Fruit fly (Drosophila melanogaster): ENCODE results near the gene p53.
A peak's percentile ranks its signal among the peaks of the same experiment; 100 is the strongest.

Gene p53

DNA sequence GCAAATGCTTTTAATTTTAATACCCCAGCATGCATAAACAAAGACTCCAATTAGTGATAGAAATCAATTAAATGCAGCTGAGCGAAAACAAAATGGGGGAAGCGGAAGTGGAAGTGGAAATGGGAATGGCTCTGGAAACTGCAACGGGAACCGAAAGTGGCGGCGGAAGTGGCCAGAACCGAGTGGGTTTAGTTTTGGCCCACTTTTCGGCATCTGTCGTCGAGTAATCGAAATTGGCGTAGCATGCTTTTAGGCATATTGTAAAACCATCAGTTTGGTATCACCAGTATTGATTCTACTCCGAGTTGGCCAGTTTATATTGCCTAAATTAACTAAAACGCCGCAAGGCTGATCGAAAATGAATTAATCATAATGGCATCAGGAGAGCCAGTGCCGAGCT lies 49.7 kb downstream of the p53 start (continued):
- TF ChIP-seq CG34224 (GFP tag; IDR thresholded peaks at IDR 0.05; ENCODE audit: partially characterized antibody) (no peak), caup (GFP tag; optimal IDR thresholded peaks at IDR 0.05; ENCODE audit: severe bottlenecking) (peak; percentile 2), Atf3 (GFP tag; optimal IDR thresholded peaks at IDR 0.05) (no peak), CG11093 (GFP tag; IDR thresholded peaks at IDR 0.05) (no peak), H2.0 (GFP tag; IDR thresholded peaks at IDR 0.05) (peak; percentile 27; the same call in 1 of the 2 replicates), Asciz (GFP tag; optimal IDR thresholded peaks at IDR 0.05) (no peak), fu2 (GFP tag; optimal IDR thresholded peaks at IDR 0.05) (no peak), CG4282 (GFP tag; optimal IDR thresholded peaks at IDR 0.05) (no peak), gt (GFP tag; IDR thresholded peaks at IDR 0.05) (no peak), pfk (GFP tag; optimal IDR thresholded peaks at IDR 0.05) (no peak), btn (GFP tag; optimal IDR thresholded peaks at IDR 0.05) (no peak), CG10366 (GFP tag; IDR thresholded peaks at IDR 0.05) (peak; percentile 21; the same call in 1 of the 2 replicates), CG7928 (GFP tag; optimal IDR thresholded peaks at IDR 0.05) (no peak), lab (GFP tag; optimal IDR thresholded peaks at IDR 0.05) (no peak), lola (GFP tag; optimal IDR thresholded peaks at IDR 0.05) (no peak), vvl (GFP tag; IDR thresholded peaks at IDR 0.05) (peak; percentile 10; the same call in 1 of the 2 replicates), crp (GFP tag; optimal IDR thresholded peaks at IDR 0.05) (no peak), CG1529 (GFP tag; optimal IDR thresholded peaks at IDR 0.05) (no peak), Xrp1 (GFP tag; IDR thresholded peaks at IDR 0.05) (no peak), ttk (GFP tag; IDR thresholded peaks at IDR 0.05) (peak; percentile 45), hkb (optimal IDR thresholded peaks at IDR 0.05) (no peak), hkb (GFP tag; IDR thresholded peaks at IDR 0.05) (no peak), dpn (GFP tag; optimal IDR thresholded peaks at IDR 0.05) (no peak), sr (GFP tag; IDR thresholded peaks at IDR 0.05) (0 out of 3 replicates have a peak, but pooled peaks have one; percentile 29), Deaf1 (tag; optimal IDR thresholded peaks at IDR 0.05) (no peak), her (GFP tag; optimal IDR thresholded peaks at IDR 0.05) (no peak), BtbVII (GFP tag; optimal IDR thresholded peaks at IDR 0.05) (no peak), CG31365 (tag; optimal IDR thresholded peaks at IDR 0.05) (no peak), CG17359 (tag; optimal IDR thresholded peaks at IDR 0.05) (no peak), CG4820 (GFP tag; optimal IDR thresholded peaks at IDR 0.05) (no peak), Doc2 (GFP tag; IDR thresholded peaks at IDR 0.05) (no peak), Usf (GFP tag; optimal IDR thresholded peaks at IDR 0.05) (no peak), Fer3 (tag; optimal IDR thresholded peaks at IDR 0.05) (no peak), CG10321 (GFP tag; IDR thresholded peaks at IDR 0.05) (0 out of 2 replicates have a peak, but pooled peaks have one; percentile 18), CG13123 (GFP tag; optimal IDR thresholded peaks at IDR 0.05) (no peak), sug (tag; optimal IDR thresholded peaks at IDR 0.05) (no peak), Aef1 (GFP tag; IDR thresholded peaks at IDR 0.05) (no peak), corto (GFP tag; optimal IDR thresholded peaks at IDR 0.05) (no peak), repo (GFP tag; optimal IDR thresholded peaks at IDR 0.05) (no peak), tx (GFP tag; optimal IDR thresholded peaks at IDR 0.05) (no peak), Optix (GFP tag; IDR thresholded peaks at IDR 0.05) (no peak), CG17829 (tag; optimal IDR thresholded peaks at IDR 0.05) (no peak), Trl (optimal IDR thresholded peaks at IDR 0.05) (no peak), Trl (GFP tag; optimal IDR thresholded peaks at IDR 0.05) (no peak), CG15696 (tag; optimal IDR thresholded peaks at IDR 0.05) (no peak), Nf-YA (GFP tag; IDR thresholded peaks at IDR 0.05) (no peak), cato (GFP tag; optimal IDR thresholded peaks at IDR 0.05; ENCODE audit: borderline replicate concordance) (no peak), Scr (GFP tag; IDR thresholded peaks at IDR 0.05; ENCODE audit: partially characterized antibody) (no peak), bowl (GFP tag; IDR thresholded peaks at IDR 0.05) (no peak), bigmax (GFP tag; optimal IDR thresholded peaks at IDR 0.05) (no peak), sd (tag; optimal IDR thresholded peaks at IDR 0.05) (no peak), ranshi (GFP tag; IDR thresholded peaks at IDR 0.05) (no peak)
